Fruit fly (Drosophila melanogaster): Measurements from ENCODE around the gene CG3557.
A peak's percentile ranks its signal among the peaks of the same experiment; 100 is the strongest.

Gene CG3557

dm6 chr2L:2375655-2376417 lies 9.8 kb downstream of the CG3557 start, which contains the start of gene Atxn7 (continued):
- TF ChIP-seq Ravus (GFP tag; IDR thresholded peaks at IDR 0.05): no peak
- peak; percentile 52 for TF ChIP-seq so (GFP tag; IDR thresholded peaks at IDR 0.05)
- TF ChIP-seq usp (GFP tag; optimal IDR thresholded peaks at IDR 0.05): no peak
- TF ChIP-seq Taf1 (GFP tag; IDR thresholded peaks at IDR 0.05): no peak
- peak; percentile 53 for TF ChIP-seq exex (tag; optimal IDR thresholded peaks at IDR 0.05)
- TF ChIP-seq CG6689 (GFP tag; IDR thresholded peaks at IDR 0.05): no peak
- no peak for TF ChIP-seq ham (GFP tag; IDR thresholded peaks at IDR 0.05)
- peak; percentile 51 for TF ChIP-seq CG18599 (GFP tag; optimal IDR thresholded peaks at IDR 0.05)
- TF ChIP-seq zf30C (GFP tag; optimal IDR thresholded peaks at IDR 0.05): peak; percentile 27
- peak; percentile 42 for TF ChIP-seq Bteb2 (GFP tag; optimal IDR thresholded peaks at IDR 0.05)
- TF ChIP-seq hth (optimal IDR thresholded peaks at IDR 0.05): no peak
- TF ChIP-seq Blimp-1 (GFP tag; optimal IDR thresholded peaks at IDR 0.05): peak; percentile 41
- peak; percentile 90 for TF ChIP-seq chm (GFP tag; IDR thresholded peaks at IDR 0.05)
- no peak for TF ChIP-seq Hr39 (optimal IDR thresholded peaks at IDR 0.05)
- TF ChIP-seq stwl (tag; optimal IDR thresholded peaks at IDR 0.05): peak; percentile 97
- TF ChIP-seq CkIIα-i1 (GFP tag; IDR thresholded peaks at IDR 0.05): no peak
- peak; percentile 63 for TF ChIP-seq CG33557 (GFP tag; optimal IDR thresholded peaks at IDR 0.05)
- TF ChIP-seq otp (GFP tag; IDR thresholded peaks at IDR 0.05): peak; percentile 75; the same call in 2 of the 3 replicates
- peak; percentile 25 for TF ChIP-seq trh (GFP tag; optimal IDR thresholded peaks at IDR 0.05)
- TF ChIP-seq gsb (GFP tag; IDR thresholded peaks at IDR 0.05): no peak
- peak; percentile 39 for TF ChIP-seq fd3F (GFP tag; optimal IDR thresholded peaks at IDR 0.05)
- peak in 1 of 2 experiments; percentile 41 for TF ChIP-seq insv (GFP tag; optimal IDR thresholded peaks at IDR 0.05)
- TF ChIP-seq CG8290 (GFP tag; optimal IDR thresholded peaks at IDR 0.05): peak; percentile 35
- peak; percentile 72 to 80 for TF ChIP-seq CG8290 (tag; optimal IDR thresholded peaks at IDR 0.05)
- peak; percentile 76 for TF ChIP-seq Rfx (GFP tag; IDR thresholded peaks at IDR 0.05)
- TF ChIP-seq CG9609 (GFP tag; optimal IDR thresholded peaks at IDR 0.05): peak; percentile 42
- peak; percentile 72 for TF ChIP-seq ac (GFP tag; optimal IDR thresholded peaks at IDR 0.05)
- TF ChIP-seq CG34224 (GFP tag; IDR thresholded peaks at IDR 0.05; ENCODE audit: partially characterized antibody): peak; percentile 97
- TF ChIP-seq pho (GFP tag; optimal IDR thresholded peaks at IDR 0.05): peak; percentile 57
- TF ChIP-seq CG13894 (tag; optimal IDR thresholded peaks at IDR 0.05): peak; percentile 36
- TF ChIP-seq CG1024 (GFP tag; IDR thresholded peaks at IDR 0.05): 0 out of 2 replicates have a peak, but pooled peaks have one; percentile 21
- peak in 1 of 2 experiments; percentile 82 for TF ChIP-seq tll (GFP tag; optimal IDR thresholded peaks at IDR 0.05)
- peak; percentile 42 for TF ChIP-seq CG4282 (GFP tag; optimal IDR thresholded peaks at IDR 0.05)
- TF ChIP-seq CG15011 (GFP tag; optimal IDR thresholded peaks at IDR 0.05): peak; percentile 28
- peak; percentile 48 for TF ChIP-seq nom (GFP tag; optimal IDR thresholded peaks at IDR 0.05)
- no peak for TF ChIP-seq CG7372 (GFP tag; IDR thresholded peaks at IDR 0.05)
- peak; percentile 31 for TF ChIP-seq grn (GFP tag; optimal IDR thresholded peaks at IDR 0.05)
- no peak for TF ChIP-seq ind (GFP tag; optimal IDR thresholded peaks at IDR 0.05)
- no peak for TF ChIP-seq TFAM (GFP tag; optimal IDR thresholded peaks at IDR 0.05)
- TF ChIP-seq dm (GFP tag; optimal IDR thresholded peaks at IDR 0.05): peak; percentile 69
- peak; percentile 70 for TF ChIP-seq grau (tag; optimal IDR thresholded peaks at IDR 0.05)
- TF ChIP-seq CG1602 (GFP tag; optimal IDR thresholded peaks at IDR 0.05): peak; percentile 20
- peak; percentile 99 for TF ChIP-seq cg (GFP tag; optimal IDR thresholded peaks at IDR 0.05)
- TF ChIP-seq CrebB (tag; optimal IDR thresholded peaks at IDR 0.05): peak; percentile 74
- peak; percentile 40 for TF ChIP-seq CG12744 (GFP tag; optimal IDR thresholded peaks at IDR 0.05)
- peak; percentile 69 for TF ChIP-seq Lhr (GFP tag; optimal IDR thresholded peaks at IDR 0.05)
- peak; percentile 62 for TF ChIP-seq Ptx1 (GFP tag; IDR thresholded peaks at IDR 0.05)
- TF ChIP-seq CG11085 (GFP tag; IDR thresholded peaks at IDR 0.05): no peak
- TF ChIP-seq fd96Cb (tag; optimal IDR thresholded peaks at IDR 0.05): no peak
- TF ChIP-seq ara (GFP tag; IDR thresholded peaks at IDR 0.05): peak; percentile 61

Data from whole organism, embryonic.